Worm (Caenorhabditis elegans) whole organism, L2 larva: ENCODE measurements around the gene srt-53.

Source experiments
- R02D3.7 ChIP-seq: fragments of 150-350 bp; optimal IDR thresholded peaks from 2 replicates; lab custom pipeline; 2014; ENCODE audit warnings: missing biosample characterization, missing genetic modification characterization
- aly-2 ChIP-seq: fragments of 150-350 bp; optimal IDR thresholded peaks from 2 replicates; lab custom pipeline; 2014; ENCODE audit warnings: missing biosample characterization, missing genetic modification characterization
- nhr-11 ChIP-seq: fragments of 150-350 bp; optimal IDR thresholded peaks from 2 replicates; lab custom pipeline; 2014; ENCODE audit warnings: missing biosample characterization, missing genetic modification characterization
- nhr-237 ChIP-seq: fragments of 150-350 bp; optimal IDR thresholded peaks from 2 replicates; lab custom pipeline; 2014; ENCODE audit warnings: missing biosample characterization, missing genetic modification characterization
- ztf-11 ChIP-seq: sonication (generic microtip); optimal IDR thresholded peaks from 2 replicates; lab custom pipeline; 2017; ENCODE audit warnings: missing biosample characterization, missing genetic modification characterization

DNA sequence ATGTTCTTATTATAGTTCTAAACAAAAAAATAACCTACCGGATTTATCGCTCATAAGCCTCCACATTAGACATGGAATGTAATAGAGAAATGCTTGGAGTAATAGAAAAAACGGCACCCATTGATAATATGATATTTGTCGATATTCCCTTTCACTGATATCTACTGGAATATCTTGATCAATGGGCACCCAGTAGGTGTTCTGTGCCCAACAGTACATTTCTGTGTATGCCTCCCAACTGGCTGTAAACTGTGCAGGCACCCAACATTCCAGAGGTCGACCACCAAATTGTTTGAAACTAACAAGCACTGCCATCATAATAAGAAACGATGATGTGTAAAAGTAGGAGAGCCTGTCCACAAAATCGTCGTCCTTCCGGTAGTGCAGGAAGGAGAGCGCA lies 24.2 kb upstream of the srt-53 start:
- TF ChIP-seq aly-2 (tag; lab: Kevin White, UChicago) (no peak), nhr-237 (tag; lab: Kevin White, UChicago) (no peak), R02D3.7 (tag; lab: Kevin White, UChicago) (no peak), ztf-11 (tag; lab: Kevin White, UChicago) (no peak), nhr-11 (tag; lab: Kevin White, UChicago) (no peak)
